Fruit fly (Drosophila melanogaster) whole organism, embryonic: ENCODE results near the gene Atox1.

ENCODE experiments used
- Atf-2 ChIP-seq: fragments of 200-800 bp; sonication (Bioruptor generic); optimal IDR thresholded peaks from 2 replicates; lab custom pipeline; 2016; ENCODE audit warnings: missing biosample characterization, missing genetic modification characterization
- C15 ChIP-seq: fragments of 200-800 bp; sonication (Bioruptor generic); IDR thresholded peaks from 3 replicates; pipeline ENCODE4 v1.3.6; 2022; ENCODE audit warnings: missing biosample characterization, missing genetic modification characterization
- CG10147 ChIP-seq: fragments of 200-800 bp; sonication (Bioruptor generic); optimal IDR thresholded peaks from 2 replicates; lab custom pipeline; 2019; ENCODE audit warnings: missing biosample characterization, mild to moderate bottlenecking, missing genetic modification characterization, moderate library complexity
- CG13123 ChIP-seq: fragments of 200-800 bp; sonication (Bioruptor generic); optimal IDR thresholded peaks from 2 replicates; lab custom pipeline; 2016; ENCODE audit warnings: missing biosample characterization, missing genetic modification characterization
- CG15269 ChIP-seq: fragments of 200-800 bp; sonication (Bioruptor generic); optimal IDR thresholded peaks from 2 replicates; lab custom pipeline; 2018; ENCODE audit warnings: missing biosample characterization, mild to moderate bottlenecking, missing genetic modification characterization, moderate library complexity
- CG15601 ChIP-seq: fragments of 200-800 bp; sonication (Bioruptor generic); optimal IDR thresholded peaks from 3 replicates; lab custom pipeline; 2019; ENCODE audit warnings: missing biosample characterization, mild to moderate bottlenecking, missing genetic modification characterization, moderate library complexity
- CG17359 ChIP-seq: fragments of 200-800 bp; sonication (Bioruptor generic); optimal IDR thresholded peaks from 3 replicates; lab custom pipeline; 2018; ENCODE audit warnings: missing biosample characterization, mild to moderate bottlenecking, missing genetic modification characterization, moderate library complexity
- CG17568 ChIP-seq: fragments of 200-800 bp; sonication (Bioruptor generic); optimal IDR thresholded peaks from 2 replicates; lab custom pipeline; 2018; ENCODE audit warnings: missing biosample characterization, mild to moderate bottlenecking, missing genetic modification characterization, moderate library complexity
- CG17829 ChIP-seq: fragments of 200-800 bp; optimal IDR thresholded peaks from 2 replicates; lab custom pipeline; 2019; ENCODE audit warnings: missing biosample characterization, mild to moderate bottlenecking, missing genetic modification characterization, moderate library complexity
- CG2116 ChIP-seq: fragments of 200-800 bp; sonication (Bioruptor generic); optimal IDR thresholded peaks from 3 replicates; lab custom pipeline; 2018; ENCODE audit warnings: missing biosample characterization, mild to moderate bottlenecking, missing genetic modification characterization
- CG2199 ChIP-seq: fragments of 200-800 bp; sonication (Bioruptor generic); IDR thresholded peaks from 3 replicates; pipeline ENCODE4 v1.3.6; 2022; ENCODE audit warnings: missing biosample characterization, missing genetic modification characterization
- CG2712 ChIP-seq: fragments of 200-800 bp; optimal IDR thresholded peaks from 3 replicates; lab custom pipeline; 2019; ENCODE audit warnings: missing biosample characterization, mild to moderate bottlenecking, missing genetic modification characterization, moderate library complexity
- CG34422 ChIP-seq: fragments of 200-800 bp; sonication (Bioruptor generic); IDR thresholded peaks from 3 replicates; pipeline ENCODE4 v1.3.6; 2022; ENCODE audit warnings: missing biosample characterization, missing genetic modification characterization
- CG4328 ChIP-seq: fragments of 200-800 bp; sonication (Bioruptor generic); optimal IDR thresholded peaks from 3 replicates; lab custom pipeline; 2017; ENCODE audit warnings: missing biosample characterization, missing genetic modification reagents, missing genetic modification characterization
- CG5245 ChIP-seq: fragments of 200-800 bp; sonication (Bioruptor generic); optimal IDR thresholded peaks from 3 replicates; lab custom pipeline; 2016; ENCODE audit warnings: missing biosample characterization, missing genetic modification characterization
- CG7357 ChIP-seq: fragments of 200-800 bp; sonication (Bioruptor generic); IDR thresholded peaks from 3 replicates; pipeline ENCODE4 v1.3.6; 2022; ENCODE audit warnings: missing biosample characterization, missing genetic modification characterization
- CG7928 ChIP-seq: fragments of 200-800 bp; sonication (Bioruptor generic); optimal IDR thresholded peaks from 2 replicates; lab custom pipeline; 2017; ENCODE audit warnings: missing biosample characterization, mild to moderate bottlenecking, missing genetic modification characterization
- CG9727 ChIP-seq: fragments of 200-800 bp; sonication (Bioruptor generic); optimal IDR thresholded peaks from 3 replicates; lab custom pipeline; 2017; ENCODE audit warnings: missing biosample characterization, mild to moderate bottlenecking, missing genetic modification characterization
- Dp ChIP-seq: fragments of 200-800 bp; sonication (Bioruptor generic); optimal IDR thresholded peaks from 2 replicates; lab custom pipeline; 2018; ENCODE audit warnings: missing biosample characterization, mild to moderate bottlenecking, missing genetic modification characterization, moderate library complexity
- E2f1 ChIP-seq: fragments of 200-800 bp; sonication (Bioruptor generic); IDR thresholded peaks from 2 replicates; pipeline ENCODE4 v1.3.6; 2022; ENCODE audit warnings: missing biosample characterization, missing genetic modification characterization
- ERR ChIP-seq: fragments of 200-800 bp; sonication (Bioruptor generic); optimal IDR thresholded peaks from 2 replicates; lab custom pipeline; 2016; ENCODE audit warnings: missing biosample characterization, missing genetic modification characterization
- Fer2 ChIP-seq: fragments of 200-800 bp; sonication (Bioruptor generic); optimal IDR thresholded peaks from 2 replicates; lab custom pipeline; 2018; ENCODE audit warnings: missing biosample characterization, mild to moderate bottlenecking, missing genetic modification characterization, moderate library complexity
- Gug ChIP-seq: fragments of 200-800 bp; sonication (Bioruptor generic); IDR thresholded peaks from 4 replicates; pipeline ENCODE4 v1.3.6; 2022; ENCODE audit warnings: missing biosample characterization, missing genetic modification characterization
- Hr3 ChIP-seq: fragments of 200-800 bp; sonication (Bioruptor generic); optimal IDR thresholded peaks from 3 replicates; lab custom pipeline; 2016; ENCODE audit warnings: missing biosample characterization, missing genetic modification characterization
- Hr51 ChIP-seq, 2 experiments: fragments of 200-800 bp; sonication (Bioruptor generic); optimal IDR thresholded peaks; 2 replicates in 1 of 2; 3 replicates in 1 of 2; lab custom pipeline; 2016 to 2018; ENCODE audit warnings: missing biosample characterization in 2 of 2, missing genetic modification characterization in 2 of 2, mild to moderate bottlenecking in 1 of 2, moderate library complexity in 1 of 2
- Hr78 ChIP-seq, 2 experiments: fragments of 200-800 bp in 1 of 2; fragments of >200 bp in 1 of 2; sonication (Bioruptor generic) in 1 of 2; optimal IDR thresholded peaks; 2 replicates each; lab custom pipeline; 2017 to 2019; ENCODE audit warnings: missing biosample characterization in 2 of 2, missing genetic modification characterization in 2 of 2, mild to moderate bottlenecking in 1 of 2, moderate library complexity in 1 of 2
- Med ChIP-seq: fragments of 200-800 bp; sonication (Bioruptor generic); peaks from one replicate; lab custom pipeline; 2016; ENCODE audit warnings: missing biosample characterization, missing genetic modification characterization, mild to moderate bottlenecking, inconsistent platforms, moderate library complexity
- NC2α ChIP-seq: fragments of 200-800 bp; sonication (Bioruptor generic); optimal IDR thresholded peaks from 2 replicates; lab custom pipeline; 2016; ENCODE audit warnings: missing biosample characterization, missing genetic modification characterization
- NfI ChIP-seq: fragments of 200-800 bp; sonication (Bioruptor generic); optimal IDR thresholded peaks from 3 replicates; lab custom pipeline; 2018; ENCODE audit warnings: missing biosample characterization, mild to moderate bottlenecking, missing genetic modification characterization, moderate library complexity
- Rx ChIP-seq: fragments of 200-800 bp; sonication (Bioruptor generic); IDR thresholded peaks from 2 replicates; pipeline ENCODE4 v1.3.6; 2022; ENCODE audit warnings: missing biosample characterization, missing genetic modification characterization
- bcd ChIP-seq: fragments of 200-800 bp; sonication (Bioruptor generic); optimal IDR thresholded peaks from 2 replicates; lab custom pipeline; 2017; ENCODE audit warnings: missing biosample characterization, mild to moderate bottlenecking, missing genetic modification characterization
- chm ChIP-seq: fragments of 200-800 bp; sonication (Bioruptor generic); IDR thresholded peaks from 2 replicates; pipeline ENCODE4 v1.3.6; 2022; ENCODE audit warnings: missing biosample characterization, missing genetic modification characterization
- danr ChIP-seq: fragments of 200-800 bp; sonication (Bioruptor generic); IDR thresholded peaks from 2 replicates; pipeline ENCODE4 v1.3.6; 2022; ENCODE audit warnings: missing biosample characterization, missing genetic modification characterization
- ewg ChIP-seq: fragments of 200-800 bp; sonication (Bioruptor generic); optimal IDR thresholded peaks from 3 replicates; lab custom pipeline; 2017; ENCODE audit warnings: mild to moderate bottlenecking, missing biosample characterization, missing genetic modification reagents, missing genetic modification characterization
- gcm ChIP-seq: fragments of 200-800 bp; sonication (Bioruptor generic); optimal IDR thresholded peaks from 2 replicates; lab custom pipeline; 2019; ENCODE audit warnings: missing biosample characterization, mild to moderate bottlenecking, missing genetic modification characterization, moderate library complexity
- gfzf ChIP-seq: fragments of 200-800 bp; sonication (Bioruptor generic); optimal IDR thresholded peaks from 2 replicates; lab custom pipeline; 2016; ENCODE audit warnings: missing biosample characterization, mild to moderate bottlenecking, missing genetic modification characterization, moderate library complexity
- grau ChIP-seq: fragments of 200-800 bp; optimal IDR thresholded peaks from 3 replicates; lab custom pipeline; 2019; ENCODE audit warnings: missing biosample characterization, mild to moderate bottlenecking, missing genetic modification characterization, moderate library complexity
- gsb-n ChIP-seq: fragments of 200-800 bp; sonication (Bioruptor generic); optimal IDR thresholded peaks from 3 replicates; lab custom pipeline; 2018; ENCODE audit warnings: missing biosample characterization, mild to moderate bottlenecking, missing genetic modification characterization
- ken ChIP-seq: fragments of 200-800 bp; sonication (Bioruptor generic); IDR thresholded peaks from 3 replicates; pipeline ENCODE4 v1.3.6; 2022; ENCODE audit warnings: missing biosample characterization, missing genetic modification characterization
- lilli ChIP-seq: fragments of 200-800 bp; sonication (Bioruptor generic); optimal IDR thresholded peaks from 3 replicates; lab custom pipeline; 2016; ENCODE audit warnings: missing biosample characterization, missing genetic modification characterization
- p53 ChIP-seq: fragments of 200-800 bp; sonication (Bioruptor generic); optimal IDR thresholded peaks from 2 replicates; lab custom pipeline; 2016; ENCODE audit warnings: missing biosample characterization, missing genetic modification characterization
- pb ChIP-seq: fragments of 200-800 bp; sonication (Bioruptor generic); optimal IDR thresholded peaks from 3 replicates; lab custom pipeline; 2016; ENCODE audit warnings: missing biosample characterization, missing genetic modification characterization
- peb ChIP-seq: fragments of 200-800 bp; sonication (Bioruptor generic); IDR thresholded peaks from 2 replicates; pipeline ENCODE4 v1.3.6; 2022; ENCODE audit warnings: missing biosample characterization, missing genetic modification characterization
- pfk ChIP-seq: fragments of 200-800 bp; sonication (Bioruptor generic); optimal IDR thresholded peaks from 2 replicates; lab custom pipeline; 2018; ENCODE audit warnings: missing biosample characterization, mild to moderate bottlenecking, missing genetic modification characterization, moderate library complexity
- pros ChIP-seq: fragments of 200-800 bp; sonication (Bioruptor generic); optimal IDR thresholded peaks from 3 replicates; lab custom pipeline; 2019; ENCODE audit warnings: missing biosample characterization, mild to moderate bottlenecking, missing genetic modification characterization, moderate library complexity
- pzg ChIP-seq: fragments of 200-800 bp; sonication (Bioruptor generic); optimal IDR thresholded peaks from 3 replicates; lab custom pipeline; 2018; ENCODE audit warnings: missing biosample characterization, mild to moderate bottlenecking, missing genetic modification characterization, moderate library complexity
- schlank ChIP-seq: fragments of 200-800 bp; sonication (Bioruptor generic); optimal IDR thresholded peaks from 2 replicates; lab custom pipeline; 2018; ENCODE audit warnings: missing biosample characterization, mild to moderate bottlenecking, missing genetic modification characterization
- slou ChIP-seq: fragments of 200-800 bp; sonication (Bioruptor generic); optimal IDR thresholded peaks from 3 replicates; lab custom pipeline; 2016; ENCODE audit warnings: missing biosample characterization, missing genetic modification characterization
- vnd ChIP-seq: fragments of 200-800 bp; sonication (Bioruptor generic); IDR thresholded peaks from 3 replicates; pipeline ENCODE4 v1.3.6; 2022; ENCODE audit warnings: missing biosample characterization, missing genetic modification characterization; ENCODE audit not compliant: partially characterized antibody
- wdn ChIP-seq: fragments of 200-800 bp; sonication (Bioruptor generic); IDR thresholded peaks from 2 replicates; pipeline ENCODE4 v1.3.6; 2022; ENCODE audit warnings: missing biosample characterization, missing genetic modification characterization

Atox1 gene

DNA sequence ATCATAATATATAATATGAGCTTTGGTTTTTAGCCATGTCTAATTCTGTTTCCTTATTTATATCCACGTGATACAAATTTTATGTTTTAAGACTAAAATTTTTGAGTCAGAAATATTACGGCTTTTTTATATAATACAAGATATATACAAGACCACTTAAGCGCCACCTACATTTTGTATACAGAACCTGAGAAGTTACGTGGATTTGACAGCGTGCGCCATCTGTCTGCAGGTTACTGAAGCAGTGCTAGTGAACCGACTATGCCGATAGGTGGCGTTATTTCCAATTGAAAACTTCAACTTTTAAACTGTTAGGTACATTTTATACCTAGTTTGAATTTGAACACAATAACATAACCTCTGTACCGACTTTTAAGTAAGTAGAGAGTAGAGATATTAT is 12.0 kb downstream of the Atox1 start (continued):
- TF ChIP-seq CG15601 (tag; lab: Kevin White, UChicago) = peak; percentile 77
- TF ChIP-seq gcm (GFP tag; lab: Kevin White, UChicago) = peak; percentile 9
- peak; percentile 20 for TF ChIP-seq CG9727 (GFP tag; lab: Kevin White, UChicago)
- TF ChIP-seq ERR (GFP tag; lab: Kevin White, UChicago) = peak; percentile 21
- no peak for TF ChIP-seq wdn
- peak; percentile 41; the same call in 1 of the 3 replicates for TF ChIP-seq ken (GFP tag; lab: Robert Waterston, UW)
- peak; percentile 31 for TF ChIP-seq gsb-n (tag; lab: Kevin White, UChicago)
- TF ChIP-seq pzg (GFP tag; lab: Kevin White, UChicago) = peak; percentile 5
- peak; percentile 73 for TF ChIP-seq Atf-2
- TF ChIP-seq Hr3 = peak; percentile 81
- no peak for TF ChIP-seq pros
- no peak for TF ChIP-seq C15 (GFP tag; lab: Robert Waterston, UW)
- TF ChIP-seq vnd (GFP tag; lab: Robert Waterston, UW) = no peak
- TF ChIP-seq Gug (GFP tag; lab: Robert Waterston, UW) = peak; percentile 70
- TF ChIP-seq bcd (GFP tag; lab: Kevin White, UChicago) = peak; percentile 68
- peak; percentile 55; the same call in 1 of the 2 replicates for TF ChIP-seq E2f1 (GFP tag; lab: Robert Waterston, UW)
- peak; percentile 19 for TF ChIP-seq p53
- TF ChIP-seq peb (GFP tag; lab: Robert Waterston, UW) = peak; percentile 39; the same call in 1 of the 2 replicates
- no peak for TF ChIP-seq CG2116
- peak; percentile 73 for TF ChIP-seq CG13123 (GFP tag; lab: Kevin White, UChicago)
- TF ChIP-seq pfk (GFP tag; lab: Kevin White, UChicago) = no peak
- TF ChIP-seq ewg (GFP tag; lab: Kevin White, UChicago) = peak; percentile 16
- no peak for TF ChIP-seq CG17568 (GFP tag; lab: Kevin White, UChicago)
- peak; percentile 93 for TF ChIP-seq CG2199
- peak; percentile 47 for TF ChIP-seq CG10147 (GFP tag; lab: Kevin White, UChicago)
- peak; percentile 79 for TF ChIP-seq lilli (GFP tag; lab: Kevin White, UChicago)
- TF ChIP-seq pb (GFP tag; lab: Kevin White, UChicago) = peak; percentile 15
- no peak for TF ChIP-seq CG7928 (GFP tag; lab: Kevin White, UChicago)
- TF ChIP-seq Dp (GFP tag; lab: Kevin White, UChicago) = peak; percentile 39
- TF ChIP-seq Med (GFP tag; lab: Kevin White, UChicago) = peak; percentile 97
- peak; percentile 59; the same call in 1 of the 3 replicates for TF ChIP-seq CG7357 (GFP tag; lab: Robert Waterston, UW)
- no peak; the same call in 1 of the 2 replicates for TF ChIP-seq chm (GFP tag; lab: Robert Waterston, UW)
- peak; percentile 23; the same call in 2 of the 3 replicates for TF ChIP-seq CG34422 (GFP tag; lab: Robert Waterston, UW)
- TF ChIP-seq NC2α (GFP tag; lab: Kevin White, UChicago) = peak; percentile 48
- peak; percentile 66 for TF ChIP-seq CG15269 (tag; lab: Kevin White, UChicago)
- no peak for TF ChIP-seq danr (GFP tag; lab: Robert Waterston, UW)
- TF ChIP-seq gfzf (GFP tag; lab: Kevin White, UChicago) = no peak
- TF ChIP-seq CG2712 (tag; lab: Kevin White, UChicago) = peak; percentile 79
- TF ChIP-seq CG17829 (tag; lab: Kevin White, UChicago) = peak; percentile 83
- TF ChIP-seq schlank (tag; lab: Kevin White, UChicago) = no peak
- 0 out of 2 replicates have a peak, but pooled peaks have one; percentile 12 for TF ChIP-seq Rx (GFP tag; lab: Robert Waterston, UW)
- peak; percentile 75 for TF ChIP-seq NfI
- TF ChIP-seq Hr51 (GFP tag; optimal IDR thresholded peaks at IDR 0.05; lab: Kevin White, UChicago) = peak in 1 of 2 experiments; percentile 63
- peak; percentile 74 for TF ChIP-seq grau (tag; lab: Kevin White, UChicago)
- peak; percentile 87 for TF ChIP-seq CG5245 (GFP tag; lab: Kevin White, UChicago)
- peak; percentile 56 for TF ChIP-seq slou
- TF ChIP-seq Fer2 (tag; lab: Kevin White, UChicago) = peak; percentile 53
- peak in 1 of 2 experiments; percentile 12 for TF ChIP-seq Hr78 (GFP tag; optimal IDR thresholded peaks at IDR 0.05; lab: Kevin White, UChicago)
- peak; percentile 33 for TF ChIP-seq CG4328
- TF ChIP-seq CG17359 (tag; lab: Kevin White, UChicago) = peak; percentile 72
